Fruit fly (Drosophila melanogaster): ENCODE data around the gene CG43880.

DNA sequence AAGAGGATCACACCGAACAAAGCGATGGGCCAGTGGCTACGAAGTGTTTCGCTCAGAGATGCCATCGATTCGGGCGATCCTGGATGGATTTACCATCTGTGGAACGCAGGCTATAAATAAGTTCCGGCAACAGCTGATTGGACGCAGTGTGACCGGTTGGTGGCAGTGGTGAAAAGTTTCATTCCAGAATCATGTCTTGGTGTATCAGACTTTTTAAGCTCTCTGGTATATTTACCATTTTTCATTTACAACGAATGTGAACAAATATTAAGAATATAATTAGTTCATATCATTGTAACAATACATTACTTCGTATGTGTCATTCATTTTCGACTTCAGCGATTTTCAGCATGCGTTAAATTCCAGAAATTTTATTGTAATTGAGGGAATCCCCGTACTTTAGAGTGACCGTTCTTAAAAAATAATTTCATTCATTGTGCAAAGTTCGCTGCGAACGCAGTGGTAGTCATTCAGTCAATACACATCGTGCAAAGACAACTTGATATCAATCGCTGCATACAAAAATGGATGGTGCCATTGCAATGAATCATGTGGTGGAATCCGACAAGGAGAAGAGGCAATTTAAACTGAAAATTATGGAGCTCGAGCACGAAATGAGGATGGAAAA is 31.0 kb downstream of the CG43880 start, which contains the start of gene Tmem43:
- TF ChIP-seq CG8478 (optimal IDR thresholded peaks at IDR 0.05) (no peak), psq (optimal IDR thresholded peaks at IDR 0.05) (no peak), Dll (optimal IDR thresholded peaks at IDR 0.05) (no peak)

Data from whole organism.